Worm (Caenorhabditis elegans): Measurements from ENCODE around the gene ndnf-1.

Gene ndnf-1

ce11 chrIV:3016202-3016601, 12.5 kb downstream of the ndnf-1 start:
- TF ChIP-seq chd-7 (tag; optimal IDR thresholded peaks at IDR 0.05) (no peak), ceh-100 (GFP tag; IDR thresholded peaks at IDR 0.05) (no peak), dpff-1 (tag; optimal IDR thresholded peaks at IDR 0.05) (no peak)

ce11 chrIV:3014610-3015009, 14.1 kb downstream of the ndnf-1 start:
- peak; percentile 26 for TF ChIP-seq nhr-80 (tag; optimal IDR thresholded peaks at IDR 0.05)
- peak; percentile 87 for TF ChIP-seq hmg-1.2 (GFP tag; IDR thresholded peaks at IDR 0.05)
- TF ChIP-seq ets-4 (GFP tag; optimal IDR thresholded peaks at IDR 0.05), result no peak
- peak; percentile 77 for TF ChIP-seq unc-62 (GFP tag; optimal IDR thresholded peaks at IDR 0.05)
- TF ChIP-seq nhr-27 (tag; optimal IDR thresholded peaks at IDR 0.05), result no peak
- TF ChIP-seq bed-2 (GFP tag; IDR thresholded peaks at IDR 0.05), result no peak
- TF ChIP-seq C06A6.2 (GFP tag; conservative IDR thresholded peaks at IDR 0.05), result no peak

- TF ChIP-seq hmg-20 (GFP tag; IDR thresholded peaks at IDR 0.05) (no peak), nhr-179 (tag; optimal IDR thresholded peaks at IDR 0.05) (no peak), T26A5.8 (tag; optimal IDR thresholded peaks at IDR 0.05) (no peak), bed-1 (GFP tag; IDR thresholded peaks at IDR 0.05) (no peak), nhr-90 (tag; optimal IDR thresholded peaks at IDR 0.05) (peak; percentile 39), ztf-6 (GFP tag; IDR thresholded peaks at IDR 0.05) (no peak), F10E7.11 (tag; optimal IDR thresholded peaks at IDR 0.05) (no peak), hrde-1 (tag; optimal IDR thresholded peaks at IDR 0.05; ENCODE audit: borderline replicate concordance) (no peak), dpl-1 (GFP tag; optimal IDR thresholded peaks at IDR 0.05) (no peak), xnd-1 (tag; optimal IDR thresholded peaks at IDR 0.05) (no peak), ceh-58 (GFP tag; IDR thresholded peaks at IDR 0.05) (no peak), lsy-27 (tag; optimal IDR thresholded peaks at IDR 0.05; ENCODE audit: borderline replicate concordance, insufficient read depth) (no peak), aptf-2 (GFP tag; conservative IDR thresholded peaks at IDR 0.05) (no peak), ztf-3 (GFP tag; optimal IDR thresholded peaks at IDR 0.05) (no peak), sea-2 (GFP tag; IDR thresholded peaks at IDR 0.05) (no peak), F23B12.7 (tag; optimal IDR thresholded peaks at IDR 0.05; ENCODE audit: insufficient read depth) (no peak), lsl-1 (GFP tag; optimal IDR thresholded peaks at IDR 0.05) (no peak), tlf-1 (GFP tag; optimal IDR thresholded peaks at IDR 0.05) (peak; percentile 5), egl-18 (GFP tag; IDR thresholded peaks at IDR 0.05) (no peak), egrh-3 (GFP tag; IDR thresholded peaks at IDR 0.05) (no peak), ztf-28 (GFP tag; IDR thresholded peaks at IDR 0.05) (no peak), atf-7 (tag; optimal IDR thresholded peaks at IDR 0.05) (peak; percentile 76), cebp-2 (GFP tag; IDR thresholded peaks at IDR 0.05) (no peak), sdz-38 (tag; optimal IDR thresholded peaks at IDR 0.05) (no peak), D2030.7 (GFP tag; IDR thresholded peaks at IDR 0.05) (no peak), Y56A3A.18 (GFP tag; IDR thresholded peaks at IDR 0.05) (peak; percentile 57; the same call in 1 of the 2 replicates), F33H1.4 (GFP tag; IDR thresholded peaks at IDR 0.05) (no peak), cebp-1 (GFP tag; IDR thresholded peaks at IDR 0.05) (peak; percentile 56; the same call in 1 of the 2 replicates), cebp-1 (tag; optimal IDR thresholded peaks at IDR 0.05) (peak; percentile 68), mes-4 (tag; optimal IDR thresholded peaks at IDR 0.05) (no peak), K12H6.12 (tag; optimal IDR thresholded peaks at IDR 0.05) (no peak), F55B11.4 (tag; optimal IDR thresholded peaks at IDR 0.05; ENCODE audit: borderline replicate concordance, insufficient read depth) (no peak), F52B5.7 (tag; optimal IDR thresholded peaks at IDR 0.05) (no peak), mel-28 (tag; optimal IDR thresholded peaks at IDR 0.05; ENCODE audit: borderline replicate concordance) (no peak), efl-1 (GFP tag; optimal IDR thresholded peaks at IDR 0.05) (no peak), hsf-1 (GFP tag; IDR thresholded peaks at IDR 0.05) (no peak)
These were observed 16.2 kb downstream of the ndnf-1 start, which contains the start of the genes Y54G2A.28 and vrp-1 for ce11 chrIV:3012374-3013142. Gene Y54G2A.28, minus strand, starts transcription at chrIV:3012421. Gene vrp-1, plus strand, starts transcription at chrIV:3012587.
